Fruit fly (Drosophila melanogaster): Measurements from ENCODE around the gene CG14969.

CG14969 gene

dm6 chr3L:3319223-3319643 lies 15.5 kb downstream of the CG14969 start, which contains the start of the genes PIG-C, CG12016 and Dpm2 (continued):
- TF ChIP-seq cg (GFP tag; optimal IDR thresholded peaks at IDR 0.05) (no peak), Hr3 (GFP tag; optimal IDR thresholded peaks at IDR 0.05) (peak; percentile 48), ranshi (GFP tag; IDR thresholded peaks at IDR 0.05) (0 out of 2 replicates have a peak, but pooled peaks have one; percentile 58), trh (GFP tag; optimal IDR thresholded peaks at IDR 0.05) (peak; percentile 28), CG18011 (GFP tag; optimal IDR thresholded peaks at IDR 0.05) (peak; percentile 30), CG16779 (GFP tag; IDR thresholded peaks at IDR 0.05) (no peak), toy (GFP tag; IDR thresholded peaks at IDR 0.05) (no peak), bab2 (GFP tag; optimal IDR thresholded peaks at IDR 0.05) (peak; percentile 52), amos (GFP tag; IDR thresholded peaks at IDR 0.05; ENCODE audit: partially characterized antibody) (peak; percentile 98), CG15479 (GFP tag; optimal IDR thresholded peaks at IDR 0.05) (peak; percentile 92), dpn (GFP tag; optimal IDR thresholded peaks at IDR 0.05) (peak; percentile 76 to 82), CG13624 (GFP tag; optimal IDR thresholded peaks at IDR 0.05) (peak; percentile 82), CG7786 (GFP tag; optimal IDR thresholded peaks at IDR 0.05) (peak; percentile 71), tap (tag; optimal IDR thresholded peaks at IDR 0.05) (peak; percentile 53), stc (GFP tag; IDR thresholded peaks at IDR 0.05) (no peak), sens (GFP tag) (peak; percentile 92), CG30431 (GFP tag; optimal IDR thresholded peaks at IDR 0.05) (peak; percentile 19), ssp (GFP tag; IDR thresholded peaks at IDR 0.05) (peak; percentile 67; the same call in 1 of the 2 replicates), CG9797 (GFP tag; optimal IDR thresholded peaks at IDR 0.05) (peak; percentile 79), YL-1 (GFP tag; optimal IDR thresholded peaks at IDR 0.05) (peak; percentile 38), run (tag; optimal IDR thresholded peaks at IDR 0.05) (no peak), CG1832 (GFP tag; optimal IDR thresholded peaks at IDR 0.05) (no peak), Myb (GFP tag; optimal IDR thresholded peaks at IDR 0.05) (peak; percentile 63), Dip3 (GFP tag; optimal IDR thresholded peaks at IDR 0.05) (peak; percentile 48), B-H1 (GFP tag; IDR thresholded peaks at IDR 0.05) (peak; percentile 38; the same call in 1 of the 3 replicates), CG6791 (GFP tag; IDR thresholded peaks at IDR 0.05; ENCODE audit: partially characterized antibody) (peak; percentile 95), CG12155 (GFP tag; optimal IDR thresholded peaks at IDR 0.05) (peak; percentile 72), corto (GFP tag; optimal IDR thresholded peaks at IDR 0.05) (peak; percentile 50)

dm6 chr3L:3316441-3316840 lies 18.3 kb downstream of the CG14969 start, which contains the start of gene Drsl5:
Drsl5 (plus strand) TSS chr3L:3316781.
- no peak for TF ChIP-seq CG30403 (GFP tag; optimal IDR thresholded peaks at IDR 0.05)
- no peak for TF ChIP-seq CG32767 (GFP tag; IDR thresholded peaks at IDR 0.05)
- TF ChIP-seq Bdp1 (GFP tag; optimal IDR thresholded peaks at IDR 0.05): no peak
- TF ChIP-seq zen (tag; optimal IDR thresholded peaks at IDR 0.05): peak; percentile 23
- TF ChIP-seq seq (GFP tag; IDR thresholded peaks at IDR 0.05): no peak
- TF ChIP-seq Spps (tag; optimal IDR thresholded peaks at IDR 0.05): no peak
- TF ChIP-seq CG2678 (tag; optimal IDR thresholded peaks at IDR 0.05): no peak
- TF ChIP-seq exex (tag; optimal IDR thresholded peaks at IDR 0.05): peak; percentile 38
- no peak for TF ChIP-seq Stat92E (GFP tag; optimal IDR thresholded peaks at IDR 0.05)
- TF ChIP-seq phol (tag; optimal IDR thresholded peaks at IDR 0.05): no peak
- TF ChIP-seq zen2 (GFP tag; IDR thresholded peaks at IDR 0.05; ENCODE audit: partially characterized antibody): no peak
- peak; percentile 49 for TF ChIP-seq grn (GFP tag; optimal IDR thresholded peaks at IDR 0.05)
- TF ChIP-seq nerfin-1 (tag; optimal IDR thresholded peaks at IDR 0.05): no peak
- no peak for TF ChIP-seq D19B (GFP tag; optimal IDR thresholded peaks at IDR 0.05)
- TF ChIP-seq NC2α (GFP tag; optimal IDR thresholded peaks at IDR 0.05): no peak
- no peak for TF ChIP-seq cwo (GFP tag; optimal IDR thresholded peaks at IDR 0.05)
- no peak for TF ChIP-seq CG11085 (GFP tag; IDR thresholded peaks at IDR 0.05)
- TF ChIP-seq CG17359 (tag; optimal IDR thresholded peaks at IDR 0.05): no peak
- TF ChIP-seq ara (GFP tag; IDR thresholded peaks at IDR 0.05): 0 out of 2 replicates have a peak, but pooled peaks have one; percentile 33
- peak; percentile 98 for TF ChIP-seq CG8388 (GFP tag; optimal IDR thresholded peaks at IDR 0.05)
